Fruit fly (Drosophila melanogaster): ENCODE results near the gene Xport-A.

Xport-A gene

dm6 chr3R:19877427-19878076 lies 37.7 kb downstream of the Xport-A start, which contains the start of the genes CG17186 and Arc42 (continued):
- TF ChIP-seq lov (optimal IDR thresholded peaks at IDR 0.05) = no peak
- TF ChIP-seq lov (GFP tag; IDR thresholded peaks at IDR 0.05) = no peak
- TF ChIP-seq CG8359 (GFP tag; optimal IDR thresholded peaks at IDR 0.05; ENCODE audit: borderline replicate concordance) = no peak
- TF ChIP-seq Sry-δ (GFP tag; optimal IDR thresholded peaks at IDR 0.05) = no peak
- TF ChIP-seq Usf (GFP tag; optimal IDR thresholded peaks at IDR 0.05) = no peak
- TF ChIP-seq CG14965 (GFP tag; optimal IDR thresholded peaks at IDR 0.05; ENCODE audit: borderline replicate concordance) = no peak
- no peak for TF ChIP-seq CG7987 (GFP tag; optimal IDR thresholded peaks at IDR 0.05)
- TF ChIP-seq vnd (GFP tag; IDR thresholded peaks at IDR 0.05; ENCODE audit: partially characterized antibody) = no peak
- peak; percentile 33 for TF ChIP-seq NfI (GFP tag; optimal IDR thresholded peaks at IDR 0.05)
- no peak for TF ChIP-seq Fer2 (tag; optimal IDR thresholded peaks at IDR 0.05)
- peak; percentile 76 for TF ChIP-seq Dp (GFP tag; optimal IDR thresholded peaks at IDR 0.05)
- no peak for TF ChIP-seq sima (GFP tag; optimal IDR thresholded peaks at IDR 0.05)
- TF ChIP-seq MBD-R2 (GFP tag; IDR thresholded peaks at IDR 0.05) = peak; percentile 72
- peak; percentile 64 for TF ChIP-seq phol (tag; optimal IDR thresholded peaks at IDR 0.05)
- no peak for TF ChIP-seq ac (GFP tag; optimal IDR thresholded peaks at IDR 0.05)
- TF ChIP-seq Xrp1 (GFP tag; IDR thresholded peaks at IDR 0.05) = no peak
- TF ChIP-seq CG13424 (tag; optimal IDR thresholded peaks at IDR 0.05) = peak; percentile 43
- TF ChIP-seq CG7839 (tag; optimal IDR thresholded peaks at IDR 0.05) = no peak
- TF ChIP-seq Stat92E (GFP tag; optimal IDR thresholded peaks at IDR 0.05) = peak in 1 of 3 experiments; percentile 24
- no peak for TF ChIP-seq Sry-β (GFP tag; optimal IDR thresholded peaks at IDR 0.05)
- no peak for TF ChIP-seq Asciz (GFP tag; optimal IDR thresholded peaks at IDR 0.05)
- peak; percentile 8 for TF ChIP-seq Myb (GFP tag; optimal IDR thresholded peaks at IDR 0.05)
- TF ChIP-seq sisA (GFP tag; IDR thresholded peaks at IDR 0.05) = no peak
- no peak for TF ChIP-seq Chrac-16 (GFP tag; optimal IDR thresholded peaks at IDR 0.05)
- TF ChIP-seq Adf1 (GFP tag; IDR thresholded peaks at IDR 0.05) = no peak
- no peak for TF ChIP-seq CG6175 (GFP tag; IDR thresholded peaks at IDR 0.05)
- no peak for TF ChIP-seq odd (GFP tag; optimal IDR thresholded peaks at IDR 0.05)
- TF ChIP-seq az2 (GFP tag; optimal IDR thresholded peaks at IDR 0.05) = peak; percentile 3
- no peak for TF ChIP-seq pita (GFP tag; optimal IDR thresholded peaks at IDR 0.05)
- TF ChIP-seq CG10565 (GFP tag; optimal IDR thresholded peaks at IDR 0.05) = no peak
- TF ChIP-seq pros (GFP tag; optimal IDR thresholded peaks at IDR 0.05) = no peak
- TF ChIP-seq Taf1 (GFP tag; IDR thresholded peaks at IDR 0.05) = no peak
- TF ChIP-seq CG18011 (GFP tag; optimal IDR thresholded peaks at IDR 0.05) = no peak
- peak; percentile 19 for TF ChIP-seq CG8388 (GFP tag; optimal IDR thresholded peaks at IDR 0.05)
- no peak for TF ChIP-seq lab (GFP tag; optimal IDR thresholded peaks at IDR 0.05)
- no peak for TF ChIP-seq CG15011 (GFP tag; optimal IDR thresholded peaks at IDR 0.05)
- no peak for TF ChIP-seq mld (GFP tag; IDR thresholded peaks at IDR 0.05; ENCODE audit: partially characterized antibody)
- TF ChIP-seq Spps (tag; optimal IDR thresholded peaks at IDR 0.05) = peak; percentile 12
- TF ChIP-seq Bteb2 (GFP tag; optimal IDR thresholded peaks at IDR 0.05) = peak; percentile 4
- peak; percentile 45 for TF ChIP-seq CoRest (tag; optimal IDR thresholded peaks at IDR 0.05)
- TF ChIP-seq ab (GFP tag; optimal IDR thresholded peaks at IDR 0.05) = no peak
- no peak for TF ChIP-seq CG7556 (GFP tag; optimal IDR thresholded peaks at IDR 0.05)
- no peak for TF ChIP-seq Scr (GFP tag; IDR thresholded peaks at IDR 0.05; ENCODE audit: partially characterized antibody)
- TF ChIP-seq CG31388 (GFP tag; optimal IDR thresholded peaks at IDR 0.05) = no peak
- TF ChIP-seq CG14710 (tag; optimal IDR thresholded peaks at IDR 0.05) = peak; percentile 71
- no peak for TF ChIP-seq ind (GFP tag; optimal IDR thresholded peaks at IDR 0.05)
- TF ChIP-seq CG6765 (GFP tag; optimal IDR thresholded peaks at IDR 0.05) = no peak
- no peak for TF ChIP-seq CG5180 (GFP tag; optimal IDR thresholded peaks at IDR 0.05)
- TF ChIP-seq repo (GFP tag; optimal IDR thresholded peaks at IDR 0.05) = no peak

All from whole organism, embryonic.